Fruit fly (Drosophila melanogaster) whole organism, embryonic: ENCODE measurements around the gene CG8128.

Experiments
- BEAF-32 ChIP-seq: fragments of 200-800 bp; sonication (Bioruptor generic); optimal IDR thresholded peaks from 3 replicates; lab custom pipeline; 2017; ENCODE audit warnings: missing biosample characterization, missing genetic modification characterization, mild to moderate bottlenecking, moderate library complexity, missing genetic modification reagents
- CG10979 ChIP-seq: fragments of 200-800 bp; sonication (Bioruptor generic); optimal IDR thresholded peaks from 2 replicates; lab custom pipeline; 2018; ENCODE audit warnings: missing biosample characterization, mild to moderate bottlenecking, missing genetic modification characterization, moderate library complexity
- CG12299 ChIP-seq: fragments of 200-800 bp; sonication (Bioruptor generic); optimal IDR thresholded peaks from 2 replicates; lab custom pipeline; 2018; ENCODE audit warnings: missing biosample characterization, mild to moderate bottlenecking, missing genetic modification characterization
- CG14965 ChIP-seq: fragments of 200-800 bp; sonication (Bioruptor generic); optimal IDR thresholded peaks from 2 replicates; lab custom pipeline; 2016; ENCODE audit warnings: missing biosample characterization, missing genetic modification characterization, borderline replicate concordance
- CG15269 ChIP-seq: fragments of 200-800 bp; sonication (Bioruptor generic); optimal IDR thresholded peaks from 2 replicates; lab custom pipeline; 2018; ENCODE audit warnings: missing biosample characterization, mild to moderate bottlenecking, missing genetic modification characterization, moderate library complexity
- CG17186 ChIP-seq: fragments of 200-800 bp; sonication (Bioruptor generic); optimal IDR thresholded peaks from 3 replicates; lab custom pipeline; 2017; ENCODE audit warnings: missing biosample characterization, missing genetic modification reagents, missing genetic modification characterization
- CG17328 ChIP-seq: fragments of 200-800 bp; sonication (Bioruptor generic); IDR thresholded peaks from 2 replicates; pipeline ENCODE4 v1.3.6; 2022; ENCODE audit warnings: missing biosample characterization, missing genetic modification characterization
- CG2202 ChIP-seq: fragments of 200-800 bp; sonication (Bioruptor generic); optimal IDR thresholded peaks from 2 replicates; lab custom pipeline; 2018; ENCODE audit warnings: missing biosample characterization, mild to moderate bottlenecking, missing genetic modification characterization
- CG3407 ChIP-seq: fragments of 200-800 bp; sonication (Bioruptor generic); optimal IDR thresholded peaks from 2 replicates; lab custom pipeline; 2018; ENCODE audit warnings: missing biosample characterization, mild to moderate bottlenecking, missing genetic modification characterization
- CG4360 ChIP-seq: fragments of 200-800 bp; sonication (Bioruptor generic); IDR thresholded peaks from 2 replicates; pipeline ENCODE4 v1.3.6; 2022; ENCODE audit warnings: missing biosample characterization, missing genetic modification characterization
- CG4730 ChIP-seq: fragments of 200-800 bp; sonication (Bioruptor generic); IDR thresholded peaks from 2 replicates; pipeline ENCODE4 v1.3.6; 2022; ENCODE audit warnings: missing biosample characterization, missing genetic modification characterization
- CG5245 ChIP-seq: fragments of 200-800 bp; sonication (Bioruptor generic); optimal IDR thresholded peaks from 3 replicates; lab custom pipeline; 2016; ENCODE audit warnings: missing biosample characterization, missing genetic modification characterization
- CG7271 ChIP-seq: fragments of 200-800 bp; sonication (Bioruptor generic); optimal IDR thresholded peaks from 2 replicates; lab custom pipeline; 2018; ENCODE audit warnings: missing biosample characterization, mild to moderate bottlenecking, missing genetic modification characterization, moderate library complexity
- CG7963 ChIP-seq: fragments of 200-800 bp; sonication (Bioruptor generic); IDR thresholded peaks from 3 replicates; pipeline ENCODE4 v1.3.6; 2022; ENCODE audit warnings: missing biosample characterization, missing genetic modification characterization; ENCODE audit not compliant: partially characterized antibody
- CG8478 ChIP-seq: fragments of >200 bp; optimal IDR thresholded peaks from 2 replicates; lab custom pipeline; 2018
- CHES-1-like ChIP-seq: fragments of 200-800 bp; sonication (Bioruptor generic); optimal IDR thresholded peaks from 2 replicates; lab custom pipeline; 2016; ENCODE audit warnings: missing biosample characterization, missing genetic modification characterization
- Hsf ChIP-seq: fragments of 200-800 bp; sonication (Bioruptor generic); optimal IDR thresholded peaks from 3 replicates; lab custom pipeline; 2016; ENCODE audit warnings: missing biosample characterization, missing genetic modification characterization
- Mad ChIP-seq: fragments of 200-800 bp; sonication (Bioruptor generic); optimal IDR thresholded peaks from 2 replicates; lab custom pipeline; 2016; ENCODE audit warnings: missing biosample characterization, missing genetic modification characterization
- Max ChIP-seq: fragments of 200-800 bp; sonication (Bioruptor generic); optimal IDR thresholded peaks from 2 replicates; lab custom pipeline; 2016; ENCODE audit warnings: missing biosample characterization, mild to moderate bottlenecking, missing genetic modification characterization
- Optix ChIP-seq: fragments of 200-800 bp; sonication (Bioruptor generic); IDR thresholded peaks from 3 replicates; pipeline ENCODE4 v1.3.6; 2022; ENCODE audit warnings: missing biosample characterization, missing genetic modification characterization
- Ptx1 ChIP-seq: fragments of 200-800 bp; sonication (Bioruptor generic); IDR thresholded peaks from 2 replicates; pipeline ENCODE4 v1.3.6; 2022; ENCODE audit warnings: missing biosample characterization, missing genetic modification characterization
- Scr ChIP-seq: fragments of 200-800 bp; sonication (Bioruptor generic); IDR thresholded peaks from 2 replicates; pipeline ENCODE4 v1.3.6; 2022; ENCODE audit warnings: missing biosample characterization, missing genetic modification characterization; ENCODE audit not compliant: partially characterized antibody
- Side ChIP-seq: fragments of 200-800 bp; sonication (Bioruptor generic); optimal IDR thresholded peaks from 2 replicates; lab custom pipeline; 2016; ENCODE audit warnings: missing biosample characterization, missing genetic modification characterization
- Sin3A ChIP-seq: fragments of >200 bp; optimal IDR thresholded peaks from 2 replicates; lab custom pipeline; 2018
- Sox102F ChIP-seq: fragments of 200-800 bp; sonication (Bioruptor generic); optimal IDR thresholded peaks from 2 replicates; lab custom pipeline; 2018; ENCODE audit warnings: missing biosample characterization, mild to moderate bottlenecking, missing genetic modification characterization, moderate library complexity
- Xrp1 ChIP-seq: fragments of 200-800 bp; sonication (Bioruptor generic); IDR thresholded peaks from 2 replicates; pipeline ENCODE4 v1.3.6; 2022; ENCODE audit warnings: missing biosample characterization, missing genetic modification characterization
- abd-A ChIP-seq: fragments of 200-800 bp; sonication (Bioruptor generic); optimal IDR thresholded peaks from 3 replicates; lab custom pipeline; 2019; ENCODE audit warnings: missing biosample characterization, mild to moderate bottlenecking, missing genetic modification characterization, moderate library complexity
- ac ChIP-seq: fragments of 200-800 bp; sonication (Bioruptor generic); optimal IDR thresholded peaks from 3 replicates; lab custom pipeline; 2017; ENCODE audit warnings: missing biosample characterization, mild to moderate bottlenecking, missing genetic modification characterization
- bigmax ChIP-seq: fragments of 200-800 bp; sonication (Bioruptor generic); optimal IDR thresholded peaks from 2 replicates; lab custom pipeline; 2018; ENCODE audit warnings: missing biosample characterization, mild to moderate bottlenecking, missing genetic modification characterization
- bsh ChIP-seq, 2 experiments: fragments of 200-800 bp; sonication (Bioruptor generic); optimal IDR thresholded peaks; 2 replicates each; lab custom pipeline; 2017 to 2018; ENCODE audit warnings: mild to moderate bottlenecking in 2 of 2, missing biosample characterization in 2 of 2, missing genetic modification characterization in 2 of 2, moderate library complexity in 1 of 2
- btn ChIP-seq: fragments of 200-800 bp; sonication (Bioruptor generic); optimal IDR thresholded peaks from 2 replicates; lab custom pipeline; 2016; ENCODE audit warnings: missing biosample characterization, missing genetic modification characterization
- dan ChIP-seq: fragments of 200-800 bp; sonication (Bioruptor generic); IDR thresholded peaks from 2 replicates; pipeline ENCODE4 v1.3.6; 2022; ENCODE audit warnings: missing biosample characterization, missing genetic modification characterization
- danr ChIP-seq: fragments of 200-800 bp; sonication (Bioruptor generic); IDR thresholded peaks from 2 replicates; pipeline ENCODE4 v1.3.6; 2022; ENCODE audit warnings: missing biosample characterization, missing genetic modification characterization
- eve ChIP-seq, 2 experiments: fragments of >200 bp; optimal IDR thresholded peaks; 2 replicates each; lab custom pipeline; 2017; ENCODE audit warnings: missing biosample characterization in 2 of 2, missing genetic modification characterization in 2 of 2
- fd102C ChIP-seq: fragments of 200-800 bp; sonication (Bioruptor generic); optimal IDR thresholded peaks from 2 replicates; lab custom pipeline; 2018; ENCODE audit warnings: missing biosample characterization, mild to moderate bottlenecking, missing genetic modification characterization, moderate library complexity
- fd96Cb ChIP-seq: fragments of 200-800 bp; sonication (Bioruptor generic); optimal IDR thresholded peaks from 2 replicates; lab custom pipeline; 2018; ENCODE audit warnings: missing biosample characterization, mild to moderate bottlenecking, missing genetic modification characterization, moderate library complexity
- gcm2 ChIP-seq: fragments of 200-800 bp; sonication (Bioruptor generic); optimal IDR thresholded peaks from 2 replicates; lab custom pipeline; 2016; ENCODE audit warnings: missing biosample characterization, missing genetic modification characterization
- gfzf ChIP-seq: fragments of 200-800 bp; sonication (Bioruptor generic); optimal IDR thresholded peaks from 2 replicates; lab custom pipeline; 2016; ENCODE audit warnings: missing biosample characterization, mild to moderate bottlenecking, missing genetic modification characterization, moderate library complexity
- inv ChIP-seq: fragments of 200-800 bp; sonication (Bioruptor generic); IDR thresholded peaks from 2 replicates; pipeline ENCODE4 v1.3.6; 2022; ENCODE audit warnings: missing biosample characterization, missing genetic modification characterization; ENCODE audit not compliant: partially characterized antibody
- jing ChIP-seq: fragments of 200-800 bp; sonication (Bioruptor generic); optimal IDR thresholded peaks from 2 replicates; lab custom pipeline; 2018; ENCODE audit warnings: missing biosample characterization, mild to moderate bottlenecking, missing genetic modification characterization
- kay ChIP-seq: fragments of 200-800 bp; sonication (Bioruptor generic); optimal IDR thresholded peaks from 2 replicates; lab custom pipeline; 2016; ENCODE audit warnings: missing biosample characterization, missing genetic modification characterization
- nau ChIP-seq: fragments of 200-800 bp; sonication (Bioruptor generic); optimal IDR thresholded peaks from 3 replicates; lab custom pipeline; 2017; ENCODE audit warnings: missing biosample characterization, mild to moderate bottlenecking, missing genetic modification characterization, missing genetic modification reagents
- nmo ChIP-seq: fragments of 200-800 bp; sonication (Bioruptor generic); optimal IDR thresholded peaks from 2 replicates; lab custom pipeline; 2018; ENCODE audit warnings: missing biosample characterization, mild to moderate bottlenecking, missing genetic modification characterization, moderate library complexity
- oc ChIP-seq: fragments of 200-800 bp; sonication (Bioruptor generic); optimal IDR thresholded peaks from 2 replicates; lab custom pipeline; 2018; ENCODE audit warnings: missing biosample characterization, mild to moderate bottlenecking, missing genetic modification characterization, moderate library complexity
- sc ChIP-seq, 3 experiments: fragments of >200 bp in 2 of 3; fragments of 200-800 bp in 1 of 3; sonication (Bioruptor generic) in 1 of 3; optimal IDR thresholded peaks; 2 replicates in 2 of 3; 3 replicates in 1 of 3; lab custom pipeline; 2017; ENCODE audit warnings: mild to moderate bottlenecking in 1 of 3, missing biosample characterization in 1 of 3, missing genetic modification characterization in 1 of 3, missing genetic modification reagents in 1 of 3
- sd ChIP-seq: fragments of 200-800 bp; sonication (Bioruptor generic); optimal IDR thresholded peaks from 3 replicates; lab custom pipeline; 2018; ENCODE audit warnings: missing biosample characterization, mild to moderate bottlenecking, missing genetic modification characterization, moderate library complexity
- tgo ChIP-seq: fragments of 200-800 bp; sonication (Bioruptor generic); IDR thresholded peaks from 3 replicates; pipeline ENCODE4 v1.3.6; 2022; ENCODE audit warnings: missing biosample characterization, missing genetic modification characterization
- tin ChIP-seq: fragments of 200-800 bp; sonication (Bioruptor generic); optimal IDR thresholded peaks from 3 replicates; lab custom pipeline; 2016; ENCODE audit warnings: missing biosample characterization, missing genetic modification characterization
- usp ChIP-seq: fragments of >200 bp; optimal IDR thresholded peaks from 2 replicates; lab custom pipeline; 2017; ENCODE audit warnings: missing biosample characterization, missing genetic modification characterization

The CG8128 gene

DNA sequence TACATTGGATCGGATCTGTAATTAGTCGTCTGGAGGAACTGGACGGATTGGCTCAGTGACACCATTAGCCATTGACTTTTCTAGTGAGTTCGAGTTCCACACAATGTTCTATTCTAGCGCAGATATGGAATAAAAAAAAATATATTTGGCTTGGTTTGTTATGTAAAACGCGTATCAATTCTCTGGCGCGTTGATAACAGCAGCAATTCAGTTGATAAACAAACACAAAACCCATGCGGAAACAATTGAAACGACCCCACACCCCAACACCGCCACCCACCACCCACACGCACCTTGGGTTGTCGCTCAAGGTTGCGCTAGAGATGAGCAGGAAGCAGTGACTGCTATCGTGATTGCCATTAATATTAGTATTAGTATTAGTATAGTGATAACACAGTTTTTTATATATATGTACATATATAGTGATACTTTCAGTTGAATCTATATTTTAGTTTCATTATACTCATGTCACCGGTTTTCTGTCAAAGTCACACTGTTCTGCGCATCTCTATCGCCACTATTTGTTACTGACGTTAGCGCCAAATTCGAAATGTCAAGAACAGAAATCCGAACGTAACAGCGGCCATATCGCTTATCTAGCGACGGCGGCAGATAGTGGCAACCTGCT, 401 bp downstream of the CG8128 start (continued):
- TF ChIP-seq Xrp1 (GFP tag; lab: Robert Waterston, UW): peak; percentile 96
- TF ChIP-seq Optix (GFP tag; lab: Robert Waterston, UW): peak; percentile 87
- no peak for TF ChIP-seq Sin3A (lab: Kevin White, UChicago)
- peak; percentile 67 for TF ChIP-seq BEAF-32 (GFP tag; lab: Kevin White, UChicago)
- peak; percentile 56 for TF ChIP-seq Scr (GFP tag; lab: Robert Waterston, UW)
- peak; percentile 74 for TF ChIP-seq sd
- TF ChIP-seq fd102C: peak; percentile 62
- no peak for TF ChIP-seq gfzf (GFP tag; lab: Kevin White, UChicago)
- peak; percentile 92 for TF ChIP-seq CG4730 (GFP tag; lab: Robert Waterston, UW)
- TF ChIP-seq jing (GFP tag; lab: Kevin White, UChicago): peak; percentile 76
- peak; percentile 79 for TF ChIP-seq CG5245 (GFP tag; lab: Kevin White, UChicago)
- no peak for TF ChIP-seq ac
- TF ChIP-seq inv: 0 out of 2 replicates have a peak, but pooled peaks have one; percentile 16
- peak; percentile 89 for TF ChIP-seq nmo (GFP tag; lab: Kevin White, UChicago)
- TF ChIP-seq CG4360 (GFP tag; lab: Robert Waterston, UW): no peak; the same call in 1 of the 2 replicates
- TF ChIP-seq nau (GFP tag; lab: Kevin White, UChicago): peak; percentile 91
- TF ChIP-seq tin (GFP tag; lab: Kevin White, UChicago): peak; percentile 93
- TF ChIP-seq btn (GFP tag; lab: Kevin White, UChicago): no peak
- no peak for TF ChIP-seq abd-A
- peak; percentile 89 for TF ChIP-seq CG10979
- TF ChIP-seq Side: peak; percentile 51
- TF ChIP-seq CG14965 (GFP tag; lab: Kevin White, UChicago): no peak
- TF ChIP-seq CG8478 (lab: Kevin White, UChicago): no peak
- peak; percentile 91 for TF ChIP-seq fd96Cb
- TF ChIP-seq CG7271: peak; percentile 79
- peak; percentile 84 for TF ChIP-seq Hsf (GFP tag; lab: Kevin White, UChicago)
- peak; percentile 94 for TF ChIP-seq tgo (GFP tag; lab: Robert Waterston, UW)
- TF ChIP-seq CG17186 (GFP tag; lab: Kevin White, UChicago): peak; percentile 78
- peak; percentile 85 for TF ChIP-seq CG3407 (GFP tag; lab: Kevin White, UChicago)
- TF ChIP-seq Mad (GFP tag; lab: Kevin White, UChicago): peak; percentile 62
- TF ChIP-seq gcm2 (GFP tag; lab: Kevin White, UChicago): peak; percentile 31
- no peak for TF ChIP-seq usp (GFP tag; lab: Kevin White, UChicago)
- no peak for TF ChIP-seq CHES-1-like (GFP tag; lab: Kevin White, UChicago)
- TF ChIP-seq Ptx1 (GFP tag; lab: Robert Waterston, UW): peak; percentile 95
- TF ChIP-seq eve (GFP tag; optimal IDR thresholded peaks at IDR 0.05; lab: Kevin White, UChicago): no peak
- peak; percentile 94 for TF ChIP-seq CG12299 (tag; lab: Kevin White, UChicago)
- peak; percentile 70 for TF ChIP-seq oc (tag; lab: Kevin White, UChicago)
- TF ChIP-seq bsh (GFP tag; optimal IDR thresholded peaks at IDR 0.05; lab: Kevin White, UChicago): peak; percentile 47 to 89
- TF ChIP-seq CG7963 (GFP tag; lab: Robert Waterston, UW): no peak
- peak; percentile 88 for TF ChIP-seq CG17328 (GFP tag; lab: Robert Waterston, UW)
- TF ChIP-seq bigmax: peak; percentile 3
- no peak for TF ChIP-seq sc (optimal IDR thresholded peaks at IDR 0.05; lab: Kevin White, UChicago)
- peak; percentile 72 for TF ChIP-seq sc (GFP tag; optimal IDR thresholded peaks at IDR 0.05; lab: Kevin White, UChicago)
- TF ChIP-seq CG2202 (tag; lab: Kevin White, UChicago): peak; percentile 56
- TF ChIP-seq Max: peak; percentile 84
- TF ChIP-seq kay (GFP tag; lab: Kevin White, UChicago): peak; percentile 77
- TF ChIP-seq CG15269 (tag; lab: Kevin White, UChicago): peak; percentile 93
- peak; percentile 84 for TF ChIP-seq danr
- peak; percentile 91 for TF ChIP-seq Sox102F (GFP tag; lab: Kevin White, UChicago)
- TF ChIP-seq dan (GFP tag; lab: Robert Waterston, UW): peak; percentile 75
